Fruit fly (Drosophila melanogaster): ENCODE measurements around the gene bru2.

bru2 gene

DNA sequence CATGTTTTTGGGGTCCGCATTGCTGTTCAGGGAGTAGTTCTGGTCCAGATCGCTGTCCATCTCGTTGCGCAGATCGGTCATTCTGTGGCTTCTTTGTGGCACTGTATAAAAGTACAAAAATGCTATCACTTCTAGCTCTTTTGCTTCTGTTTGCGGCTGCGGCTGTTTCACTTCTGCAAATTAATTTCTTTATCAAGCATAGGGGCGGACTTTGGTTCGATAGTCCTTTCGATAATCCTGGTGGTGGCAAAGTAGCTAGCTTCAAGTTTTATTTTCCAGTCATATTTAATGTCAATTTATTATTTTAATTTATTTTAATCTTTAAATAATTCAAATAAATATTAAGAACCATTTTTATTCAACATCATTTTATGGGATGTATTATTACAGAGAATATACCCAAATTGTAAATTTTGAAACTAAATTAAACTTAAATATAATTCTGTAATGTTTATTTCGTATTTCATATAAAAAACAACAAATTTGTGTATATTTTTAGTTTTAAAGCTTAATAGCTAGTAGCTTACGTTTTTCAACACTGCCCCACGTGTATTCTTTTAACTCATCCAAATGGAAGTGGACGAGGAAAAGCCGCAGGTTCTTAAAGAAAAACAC, 83.6 kb downstream of the bru2 start, which contains the start of the genes CG5446 and Trm1 (continued):
- TF ChIP-seq CG6654 (GFP tag; optimal IDR thresholded peaks at IDR 0.05) (no peak), CG14014 (GFP tag; IDR thresholded peaks at IDR 0.05) (0 out of 2 replicates have a peak, but pooled peaks have one; percentile 39), seq (GFP tag; IDR thresholded peaks at IDR 0.05) (no peak), tio (GFP tag; optimal IDR thresholded peaks at IDR 0.05) (peak; percentile 14), p53 (GFP tag; optimal IDR thresholded peaks at IDR 0.05) (no peak), CG6683 (GFP tag; optimal IDR thresholded peaks at IDR 0.05) (peak; percentile 59), Awh (GFP tag; IDR thresholded peaks at IDR 0.05) (no peak), CG11696 (GFP tag; IDR thresholded peaks at IDR 0.05) (no peak), HLH54F (GFP tag; optimal IDR thresholded peaks at IDR 0.05) (no peak), pfk (GFP tag; optimal IDR thresholded peaks at IDR 0.05) (no peak), CG18619 (GFP tag; optimal IDR thresholded peaks at IDR 0.05) (peak; percentile 62), Drgx (GFP tag; IDR thresholded peaks at IDR 0.05) (peak; percentile 33; the same call in 1 of the 2 replicates), CG5953 (GFP tag; IDR thresholded peaks at IDR 0.05) (no peak), CG1603 (tag; optimal IDR thresholded peaks at IDR 0.05) (peak; percentile 21), repo (GFP tag; optimal IDR thresholded peaks at IDR 0.05) (no peak), insv (GFP tag; optimal IDR thresholded peaks at IDR 0.05) (peak in 1 of 2 experiments; percentile 19), CG8765 (GFP tag; IDR thresholded peaks at IDR 0.05) (no peak), exex (tag; optimal IDR thresholded peaks at IDR 0.05) (peak; percentile 59), cas (GFP tag; IDR thresholded peaks at IDR 0.05) (no peak), mld (GFP tag; IDR thresholded peaks at IDR 0.05; ENCODE audit: partially characterized antibody) (no peak), CG4282 (GFP tag; optimal IDR thresholded peaks at IDR 0.05) (no peak), CG30431 (GFP tag; optimal IDR thresholded peaks at IDR 0.05) (no peak), CG2889 (GFP tag; IDR thresholded peaks at IDR 0.05) (no peak), CG4360 (GFP tag; IDR thresholded peaks at IDR 0.05) (no peak), Hr39 (optimal IDR thresholded peaks at IDR 0.05) (no peak), row (GFP tag; IDR thresholded peaks at IDR 0.05) (peak; percentile 80), CG10209 (GFP tag; optimal IDR thresholded peaks at IDR 0.05) (peak; percentile 74), phol (tag; optimal IDR thresholded peaks at IDR 0.05) (peak; percentile 80), D (optimal IDR thresholded peaks at IDR 0.05) (no peak), D (GFP tag; optimal IDR thresholded peaks at IDR 0.05) (peak; percentile 39), CG12104 (GFP tag; optimal IDR thresholded peaks at IDR 0.05) (peak; percentile 64), CG9797 (GFP tag; optimal IDR thresholded peaks at IDR 0.05) (no peak), bsh (GFP tag; optimal IDR thresholded peaks at IDR 0.05) (peak; percentile 9 to 68), Xrp1 (GFP tag; IDR thresholded peaks at IDR 0.05) (peak; percentile 71), CG15011 (GFP tag; optimal IDR thresholded peaks at IDR 0.05) (no peak), sc (optimal IDR thresholded peaks at IDR 0.05) (no peak), sc (GFP tag; optimal IDR thresholded peaks at IDR 0.05) (peak; percentile 52), CG14441 (GFP tag; IDR thresholded peaks at IDR 0.05) (no peak), CG11085 (GFP tag; IDR thresholded peaks at IDR 0.05) (no peak), jing (GFP tag; optimal IDR thresholded peaks at IDR 0.05) (no peak), Xbp1 (GFP tag; optimal IDR thresholded peaks at IDR 0.05) (peak; percentile 56), ERR (GFP tag; optimal IDR thresholded peaks at IDR 0.05) (no peak), ken (GFP tag; IDR thresholded peaks at IDR 0.05) (0 out of 3 replicates have a peak, but pooled peaks have one; percentile 6), PHDP (tag; optimal IDR thresholded peaks at IDR 0.05) (peak; percentile 77), nerfin-2 (GFP tag; IDR thresholded peaks at IDR 0.05; ENCODE audit: partially characterized antibody) (no peak), Bgb (GFP tag; IDR thresholded peaks at IDR 0.05; ENCODE audit: partially characterized antibody) (peak; percentile 32; the same call in 1 of the 2 replicates), hkb (optimal IDR thresholded peaks at IDR 0.05) (no peak), hkb (GFP tag; IDR thresholded peaks at IDR 0.05) (no peak), CG8924 (tag; optimal IDR thresholded peaks at IDR 0.05) (peak; percentile 89), ewg (GFP tag; optimal IDR thresholded peaks at IDR 0.05) (peak; percentile 29), Oaz (GFP tag; IDR thresholded peaks at IDR 0.05) (no peak), sens-2 (GFP tag; IDR thresholded peaks at IDR 0.05) (no peak)

All from whole organism, embryonic.